Worm (Caenorhabditis elegans): Measurements from ENCODE around the gene K01A11.1.

The K01A11.1 gene

DNA sequence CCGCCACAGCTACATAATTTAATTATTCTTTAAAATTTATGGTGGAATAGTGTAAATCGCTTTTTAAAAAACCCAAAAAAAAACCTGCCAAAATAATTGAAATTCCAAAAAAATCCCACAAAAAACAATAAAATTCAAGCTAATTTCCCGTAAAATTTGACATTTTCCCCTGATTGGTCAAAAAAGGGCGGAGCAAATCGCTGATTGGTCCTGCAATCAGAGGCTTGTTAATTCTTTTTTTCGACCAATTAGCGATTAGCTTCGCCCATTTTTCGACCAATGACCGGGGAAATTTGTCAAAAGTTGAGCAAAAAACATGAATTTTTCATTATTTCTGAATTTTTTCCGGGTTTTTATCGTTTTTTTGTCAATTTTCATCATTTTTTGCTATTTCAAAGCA lies 35.7 kb upstream of the K01A11.1 start:
- TF ChIP-seq mep-1 (tag; optimal IDR thresholded peaks at IDR 0.05) (no peak), vab-7 (GFP tag; IDR thresholded peaks at IDR 0.05) (no peak), dve-1 (tag; optimal IDR thresholded peaks at IDR 0.05; ENCODE audit: insufficient read depth) (no peak), F44E2.7 (GFP tag; IDR thresholded peaks at IDR 0.05) (no peak), zfp-3 (GFP tag; conservative IDR thresholded peaks at IDR 0.05) (no peak), pqm-1 (tag; optimal IDR thresholded peaks at IDR 0.05) (no peak), mxl-2 (GFP tag; conservative IDR thresholded peaks at IDR 0.05) (no peak), Y75B8A.6 (GFP tag; IDR thresholded peaks at IDR 0.05) (no peak), ceh-20 (GFP tag; IDR thresholded peaks at IDR 0.05) (no peak), spr-3 (GFP tag; optimal IDR thresholded peaks at IDR 0.05) (no peak), sdz-12 (GFP tag; optimal IDR thresholded peaks at IDR 0.05) (no peak), zag-1 (tag; optimal IDR thresholded peaks at IDR 0.05) (no peak), dmd-6 (GFP tag; IDR thresholded peaks at IDR 0.05) (no peak), nhr-111 (GFP tag; optimal IDR thresholded peaks at IDR 0.05) (no peak), ceh-62 (tag; optimal IDR thresholded peaks at IDR 0.05) (no peak), spr-1 (tag; optimal IDR thresholded peaks at IDR 0.05) (no peak)

DNA sequence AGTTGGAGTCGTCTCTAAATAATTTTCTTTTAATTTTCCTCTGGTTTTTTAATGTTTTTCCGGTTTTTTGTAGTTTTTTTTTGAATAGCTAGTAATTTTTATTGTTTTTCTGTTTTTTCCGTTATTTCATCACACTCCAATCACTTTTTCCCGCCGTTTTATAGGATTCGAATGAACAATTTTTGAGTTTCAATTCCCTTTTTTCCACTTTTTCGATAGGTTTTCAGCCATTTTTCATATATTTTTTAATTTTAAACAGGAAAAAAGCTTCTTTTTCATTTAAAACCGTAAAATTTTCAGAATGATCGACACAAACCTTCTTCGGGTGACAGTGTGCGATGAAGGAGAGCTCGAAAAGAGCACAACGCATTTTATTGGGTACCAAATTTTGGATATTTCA lies 30.1 kb upstream of the K01A11.1 start, which contains the start of gene pph-6:
pph-6 (plus strand) TSS at position 301 of the 400 bp plus-strand sequence.
- TF ChIP-seq nhr-25 (tag; optimal IDR thresholded peaks at IDR 0.05; ENCODE audit: borderline replicate concordance, insufficient read depth) = no peak
- no peak for TF ChIP-seq dmd-9 (GFP tag; IDR thresholded peaks at IDR 0.05)
- no peak for TF ChIP-seq ceh-20 (GFP tag; IDR thresholded peaks at IDR 0.05)
- TF ChIP-seq T20F7.1 (GFP tag; optimal IDR thresholded peaks at IDR 0.05) = no peak
- no peak for TF ChIP-seq spr-3 (GFP tag; optimal IDR thresholded peaks at IDR 0.05)
- no peak for TF ChIP-seq zip-2 (tag; optimal IDR thresholded peaks at IDR 0.05)
- no peak for TF ChIP-seq nhr-111 (GFP tag; optimal IDR thresholded peaks at IDR 0.05)
- no peak for TF ChIP-seq dve-1 (tag; optimal IDR thresholded peaks at IDR 0.05; ENCODE audit: insufficient read depth)

DNA sequence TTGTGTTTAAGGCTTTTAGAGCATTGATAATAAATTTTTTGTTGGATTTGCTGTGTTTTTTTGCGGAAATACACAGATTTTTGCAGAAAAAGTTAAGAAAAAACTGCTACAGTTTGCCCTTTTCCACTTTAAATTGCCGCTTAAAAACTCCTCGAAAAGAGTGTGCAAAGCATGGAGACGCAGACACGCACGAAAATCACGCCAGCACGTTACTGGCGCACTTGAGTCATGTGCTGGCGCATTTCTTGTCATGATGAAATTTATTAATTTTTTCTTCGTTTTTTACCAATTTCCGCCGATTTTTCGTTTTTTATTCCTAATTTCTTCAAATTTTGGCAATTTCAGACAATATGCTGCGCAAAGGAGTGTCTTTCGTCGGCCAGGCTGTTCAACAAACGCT lies 28.8 kb upstream of the K01A11.1 start, which contains the start of gene C34C12.8:
C34C12.8 (plus strand) TSS at position 346 of the 400 bp plus-strand sequence.
- TF ChIP-seq nhr-237 (tag; optimal IDR thresholded peaks at IDR 0.05) = no peak
- no peak for TF ChIP-seq nhr-41 (GFP tag; IDR thresholded peaks at IDR 0.05)
- TF ChIP-seq jun-1 (tag; optimal IDR thresholded peaks at IDR 0.05) = peak; percentile 86
- TF ChIP-seq cey-2 (tag; optimal IDR thresholded peaks at IDR 0.05; ENCODE audit: borderline replicate concordance, insufficient read depth) = no peak
- TF ChIP-seq ces-1 (GFP tag; optimal IDR thresholded peaks at IDR 0.05) = no peak
- TF ChIP-seq daf-8 (GFP tag; IDR thresholded peaks at IDR 0.05) = no peak
- TF ChIP-seq lin-38 (GFP tag; IDR thresholded peaks at IDR 0.05) = peak; percentile 98
- TF ChIP-seq dpl-1 (GFP tag; optimal IDR thresholded peaks at IDR 0.05) = peak; percentile 97
- TF ChIP-seq mdt-29 (GFP tag; IDR thresholded peaks at IDR 0.05) = peak; percentile 92
- TF ChIP-seq spr-1 (tag; optimal IDR thresholded peaks at IDR 0.05) = peak; percentile 81
- TF ChIP-seq zip-11 (GFP tag; IDR thresholded peaks at IDR 0.05) = no peak
- peak; percentile 87 for TF ChIP-seq ama-1 (optimal IDR thresholded peaks at IDR 0.05)
- no peak for TF ChIP-seq madf-5 (GFP tag; IDR thresholded peaks at IDR 0.05)
- peak; percentile 82; the same call in 1 of the 2 replicates for TF ChIP-seq D1046.2 (GFP tag; IDR thresholded peaks at IDR 0.05)
- TF ChIP-seq tag-97 (GFP tag; IDR thresholded peaks at IDR 0.05) = no peak
- TF ChIP-seq nhr-76 (tag; optimal IDR thresholded peaks at IDR 0.05) = peak; percentile 34
- peak; percentile 78 for TF ChIP-seq nhr-28 (tag; optimal IDR thresholded peaks at IDR 0.05)
- peak; percentile 93 for TF ChIP-seq zfp-3 (GFP tag; conservative IDR thresholded peaks at IDR 0.05)
- peak; percentile 95 for TF ChIP-seq mes-2 (tag; optimal IDR thresholded peaks at IDR 0.05; ENCODE audit: poor library complexity, severe bottlenecking)
- no peak for TF ChIP-seq snpc-4 (tag; optimal IDR thresholded peaks at IDR 0.05)
- peak; percentile 92 for TF ChIP-seq ztf-7 (tag; optimal IDR thresholded peaks at IDR 0.05)
- peak; percentile 91 for TF ChIP-seq lin-29 (GFP tag; IDR thresholded peaks at IDR 0.05)
- peak; percentile 75 for TF ChIP-seq nhr-25 (tag; optimal IDR thresholded peaks at IDR 0.05; ENCODE audit: borderline replicate concordance, insufficient read depth)
- TF ChIP-seq hif-1 (tag; optimal IDR thresholded peaks at IDR 0.05) = peak; percentile 28 to 67
- TF ChIP-seq pha-4 (GFP tag; IDR thresholded peaks at IDR 0.05) = peak; percentile 93
- TF ChIP-seq pha-4 (tag; optimal IDR thresholded peaks at IDR 0.05) = peak; percentile 40
- TF ChIP-seq mxl-2 (GFP tag; conservative IDR thresholded peaks at IDR 0.05) = 0 out of 2 replicates have a peak, but pooled peaks have one; percentile 23
- peak; percentile 83 for TF ChIP-seq spr-3 (GFP tag; optimal IDR thresholded peaks at IDR 0.05)
- TF ChIP-seq set-16 (GFP tag; IDR thresholded peaks at IDR 0.05) = no peak
- TF ChIP-seq nhr-11 (tag; optimal IDR thresholded peaks at IDR 0.05) = peak; percentile 85
- no peak for TF ChIP-seq sdz-12 (GFP tag; optimal IDR thresholded peaks at IDR 0.05)
- no peak for TF ChIP-seq R02D3.7 (tag; optimal IDR thresholded peaks at IDR 0.05)
- TF ChIP-seq nhr-102 (tag; optimal IDR thresholded peaks at IDR 0.05) = peak; percentile 96

Measured in whole organism, L4 larva.